Worm (Caenorhabditis elegans): Measurements from ENCODE around the gene M03C11.9.

Gene M03C11.9

ce11 chrIII:10355382-10355781 is 36.1 kb downstream of the M03C11.9 start, which contains the start of gene spp-1 (continued):
- no peak for TF ChIP-seq jun-1 (tag; optimal IDR thresholded peaks at IDR 0.05)
- no peak for TF ChIP-seq ces-1 (GFP tag; optimal IDR thresholded peaks at IDR 0.05)
- TF ChIP-seq unc-130 (GFP tag; optimal IDR thresholded peaks at IDR 0.05), result no peak
- no peak for TF ChIP-seq nhr-25 (tag; optimal IDR thresholded peaks at IDR 0.05; ENCODE audit: borderline replicate concordance, insufficient read depth)
- TF ChIP-seq hif-1 (tag; optimal IDR thresholded peaks at IDR 0.05), result no peak
- TF ChIP-seq daf-16 (GFP tag; optimal IDR thresholded peaks at IDR 0.05), result no peak
- TF ChIP-seq daf-16 (tag; optimal IDR thresholded peaks at IDR 0.05), result peak; percentile 87
- TF ChIP-seq pqm-1 (tag; optimal IDR thresholded peaks at IDR 0.05), result peak; percentile 86
- TF ChIP-seq mes-2 (tag; optimal IDR thresholded peaks at IDR 0.05; ENCODE audit: poor library complexity, severe bottlenecking), result peak; percentile 27
- peak; percentile 67 for TF ChIP-seq dmd-6 (GFP tag; IDR thresholded peaks at IDR 0.05)
- no peak for TF ChIP-seq Y5F2A.4 (GFP tag; optimal IDR thresholded peaks at IDR 0.05)
- no peak for TF ChIP-seq ZK337.2 (GFP tag; IDR thresholded peaks at IDR 0.05)
- TF ChIP-seq T26A8.4 (GFP tag; IDR thresholded peaks at IDR 0.05), result no peak; the same call in none of the 2 replicates
- TF ChIP-seq nhr-111 (GFP tag; optimal IDR thresholded peaks at IDR 0.05), result no peak
- TF ChIP-seq nhr-102 (tag; optimal IDR thresholded peaks at IDR 0.05), result peak; percentile 22
- TF ChIP-seq nhr-48 (tag; optimal IDR thresholded peaks at IDR 0.05), result peak; percentile 57
- no peak for TF ChIP-seq ceh-62 (tag; optimal IDR thresholded peaks at IDR 0.05)
- TF ChIP-seq arid-1 (GFP tag; conservative IDR thresholded peaks at IDR 0.05), result no peak

- TF ChIP-seq nhr-77 (tag; optimal IDR thresholded peaks at IDR 0.05) (peak; percentile 34), ceh-28 (tag; optimal IDR thresholded peaks at IDR 0.05) (no peak), snpc-1.2 (GFP tag; IDR thresholded peaks at IDR 0.05) (no peak), madf-5 (GFP tag; IDR thresholded peaks at IDR 0.05) (no peak), aha-1 (tag) (peak; percentile 83), Y75B8A.6 (GFP tag; IDR thresholded peaks at IDR 0.05) (no peak), lin-29 (GFP tag; IDR thresholded peaks at IDR 0.05) (no peak), nhr-237 (tag; optimal IDR thresholded peaks at IDR 0.05) (no peak), duxl-1 (tag; optimal IDR thresholded peaks at IDR 0.05; ENCODE audit: poor library complexity) (peak; percentile 32), zfp-3 (GFP tag; conservative IDR thresholded peaks at IDR 0.05) (0 out of 2 replicates have a peak, but pooled peaks have one; percentile 49), egl-43 (GFP tag; IDR thresholded peaks at IDR 0.05) (no peak), hif-1 (tag; optimal IDR thresholded peaks at IDR 0.05) (no peak), nhr-42 (GFP tag; IDR thresholded peaks at IDR 0.05) (no peak), dve-1 (tag; optimal IDR thresholded peaks at IDR 0.05; ENCODE audit: insufficient read depth) (peak; percentile 60), F44E2.7 (GFP tag; IDR thresholded peaks at IDR 0.05) (no peak), ZK337.2 (GFP tag; IDR thresholded peaks at IDR 0.05) (no peak), daf-16 (GFP tag; optimal IDR thresholded peaks at IDR 0.05) (peak in 1 of 2 experiments; percentile 6), daf-16 (tag; optimal IDR thresholded peaks at IDR 0.05) (peak; percentile 63), lin-15B (tag; optimal IDR thresholded peaks at IDR 0.05) (no peak)
Measured at ce11 chrIII:10354591-10354990, 36.9 kb downstream of the M03C11.9 start.

ce11 chrIII:10353423-10353822 is 38.1 kb downstream of the M03C11.9 start:
- TF ChIP-seq mxl-3 (GFP tag; optimal IDR thresholded peaks at IDR 0.05) (no peak), hmg-1.1 (GFP tag; IDR thresholded peaks at IDR 0.05) (no peak), nhr-42 (GFP tag; IDR thresholded peaks at IDR 0.05) (no peak), mes-2 (tag; optimal IDR thresholded peaks at IDR 0.05; ENCODE audit: poor library complexity, severe bottlenecking) (no peak), aly-2 (tag; optimal IDR thresholded peaks at IDR 0.05) (no peak), unc-62 (GFP tag; optimal IDR thresholded peaks at IDR 0.05 in 1 of 2) (no peak), unc-62 (tag; optimal IDR thresholded peaks at IDR 0.05) (no peak), ama-1 (optimal IDR thresholded peaks at IDR 0.05) (no peak)
